Worm (Caenorhabditis elegans) whole organism, mixed stage, embryonic: ENCODE results near the gene srh-1.

Experiments used
- bed-3 ChIP-seq: fragments of 200-800 bp; sonication (Bioruptor generic); optimal IDR thresholded peaks from 3 replicates; lab custom pipeline; 2018; ENCODE audit warnings: mild to moderate bottlenecking, missing genetic modification characterization, moderate library complexity, missing compliant biosample characterization
- blmp-1 ChIP-seq: fragments of 150-350 bp; optimal IDR thresholded peaks from 2 replicates; lab custom pipeline; 2014; ENCODE audit warnings: missing biosample characterization, missing genetic modification characterization
- ceh-39 ChIP-seq: fragments of 150-350 bp; optimal IDR thresholded peaks from 2 replicates; lab custom pipeline; 2014; ENCODE audit warnings: missing biosample characterization, missing genetic modification characterization
- ceh-83 ChIP-seq: fragments of 200-800 bp; sonication (Bioruptor generic); optimal IDR thresholded peaks from 2 replicates; lab custom pipeline; 2018; ENCODE audit warnings: mild to moderate bottlenecking, missing genetic modification characterization, missing compliant biosample characterization
- ces-1 ChIP-seq: fragments of 150-350 bp; optimal IDR thresholded peaks from 2 replicates; lab custom pipeline; 2014; ENCODE audit warnings: missing biosample characterization, missing genetic modification reagents, missing genetic modification characterization
- cnd-1 ChIP-seq: fragments of 200-800 bp; sonication (Bioruptor generic); optimal IDR thresholded peaks from 2 replicates; lab custom pipeline; 2018; ENCODE audit warnings: mild to moderate bottlenecking, missing genetic modification characterization, missing compliant biosample characterization
- drap-1 ChIP-seq: fragments of 200-800 bp; sonication (Bioruptor generic); optimal IDR thresholded peaks from 3 replicates; lab custom pipeline; 2018; ENCODE audit warnings: mild to moderate bottlenecking, missing genetic modification characterization, missing compliant biosample characterization
- flh-1 ChIP-seq: fragments of 200-800 bp; sonication (Bioruptor generic); optimal IDR thresholded peaks from 2 replicates; lab custom pipeline; 2018; ENCODE audit warnings: mild to moderate bottlenecking, missing genetic modification characterization, moderate library complexity, missing compliant biosample characterization
- ham-2 ChIP-seq: fragments of 200-800 bp; sonication (Bioruptor generic); optimal IDR thresholded peaks from 2 replicates; lab custom pipeline; 2018; ENCODE audit warnings: mild to moderate bottlenecking, missing genetic modification characterization, missing compliant biosample characterization
- hlh-1 ChIP-seq: fragments of 150-350 bp; optimal IDR thresholded peaks from 2 replicates; lab custom pipeline; 2014; ENCODE audit warnings: missing biosample characterization, missing genetic modification reagents, missing genetic modification characterization
- lin-13 ChIP-seq: fragments of 150-350 bp; optimal IDR thresholded peaks from 2 replicates; lab custom pipeline; 2014; ENCODE audit warnings: missing biosample characterization, missing genetic modification characterization
- lin-32 ChIP-seq: fragments of 200-800 bp; sonication (Bioruptor generic); optimal IDR thresholded peaks from 2 replicates; lab custom pipeline; 2018; ENCODE audit warnings: mild to moderate bottlenecking, missing genetic modification characterization, missing compliant biosample characterization
- nhr-12 ChIP-seq: fragments of 150-350 bp; optimal IDR thresholded peaks from 2 replicates; lab custom pipeline; 2014; ENCODE audit warnings: missing biosample characterization, missing genetic modification characterization
- nhr-76 ChIP-seq: sonication (generic microtip); optimal IDR thresholded peaks from 2 replicates; lab custom pipeline; 2017; ENCODE audit warnings: missing biosample characterization, missing genetic modification characterization
- pha-4 ChIP-seq: fragments of 150-350 bp; optimal IDR thresholded peaks from 2 replicates; lab custom pipeline; 2018; ENCODE audit warnings: missing biosample characterization, missing genetic modification reagents, missing genetic modification characterization
- sem-2 ChIP-seq: fragments of 200-800 bp; sonication (Bioruptor generic); optimal IDR thresholded peaks from 2 replicates; lab custom pipeline; 2018; ENCODE audit warnings: mild to moderate bottlenecking, missing genetic modification characterization, missing compliant biosample characterization
- snpc-4 ChIP-seq: fragments of 150-350 bp; optimal IDR thresholded peaks from 2 replicates; lab custom pipeline; 2014; ENCODE audit warnings: missing biosample characterization, missing genetic modification characterization
- tbx-8 ChIP-seq: fragments of 200-800 bp; sonication (Bioruptor generic); optimal IDR thresholded peaks from 2 replicates; lab custom pipeline; 2018; ENCODE audit warnings: mild to moderate bottlenecking, missing genetic modification characterization, moderate library complexity, missing compliant biosample characterization
- unc-120 ChIP-seq: sonication (generic microtip); optimal IDR thresholded peaks from 2 replicates; lab custom pipeline; 2017; ENCODE audit warnings: missing genetic modification characterization, missing compliant biosample characterization; ENCODE audit not compliant: poor library complexity, severe bottlenecking
- unc-39 ChIP-seq: fragments of 150-350 bp; optimal IDR thresholded peaks from 2 replicates; lab custom pipeline; 2014; ENCODE audit warnings: missing biosample characterization, missing genetic modification characterization
- unc-62 ChIP-seq: fragments of 150-350 bp; optimal IDR thresholded peaks from 2 replicates; lab custom pipeline; 2014; ENCODE audit warnings: missing biosample characterization, missing genetic modification reagents, missing genetic modification characterization
- zip-8 ChIP-seq: fragments of 150-350 bp; optimal IDR thresholded peaks from 2 replicates; lab custom pipeline; 2014; ENCODE audit warnings: missing biosample characterization, missing genetic modification characterization

Gene srh-1

DNA sequence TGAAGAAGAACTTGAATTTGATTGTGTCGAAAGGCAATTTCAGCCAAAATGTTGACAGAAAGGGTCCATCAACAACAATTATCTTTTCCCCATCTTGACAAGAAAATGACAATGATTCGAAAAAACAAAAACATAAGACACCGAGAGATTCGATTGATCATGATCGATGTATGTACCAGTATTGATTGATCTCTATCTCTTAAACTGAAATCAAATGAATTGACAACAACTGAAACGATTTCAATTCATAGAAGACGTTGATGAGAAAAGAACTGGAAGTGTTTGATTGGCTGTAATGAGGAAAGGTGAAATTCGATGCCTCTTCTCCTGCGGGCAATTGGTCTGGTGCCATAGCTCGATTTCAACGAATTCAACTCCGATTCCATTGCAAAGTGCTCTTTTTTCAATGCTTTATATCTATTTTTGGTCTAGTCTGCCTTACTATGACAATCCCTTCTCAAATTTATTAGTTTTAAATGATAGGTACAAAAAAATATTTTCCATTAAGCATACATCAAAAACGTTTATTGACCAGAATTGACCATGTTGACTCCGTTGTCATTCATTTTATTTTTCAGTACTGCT is 47.8 kb downstream of the srh-1 start:
- TF ChIP-seq blmp-1 (tag; lab: Kevin White, UChicago) (no peak), unc-62 (GFP tag; lab: Kevin White, UChicago) (no peak), unc-120 (tag; lab: Kevin White, UChicago) (no peak), tbx-8 (GFP tag; lab: Kevin White, UChicago) (no peak), lin-13 (tag; lab: Kevin White, UChicago) (no peak), ham-2 (GFP tag; lab: Kevin White, UChicago) (no peak), cnd-1 (tag; lab: Kevin White, UChicago) (no peak), snpc-4 (tag; lab: Kevin White, UChicago) (no peak), zip-8 (tag; lab: Kevin White, UChicago) (no peak), nhr-12 (tag; lab: Kevin White, UChicago) (no peak), flh-1 (GFP tag; lab: Kevin White, UChicago) (no peak), bed-3 (GFP tag; lab: Kevin White, UChicago) (no peak), sem-2 (GFP tag; lab: Kevin White, UChicago) (no peak), unc-39 (tag; lab: Kevin White, UChicago) (no peak), hlh-1 (tag; lab: Kevin White, UChicago) (no peak), ceh-39 (tag; lab: Kevin White, UChicago) (no peak)

DNA sequence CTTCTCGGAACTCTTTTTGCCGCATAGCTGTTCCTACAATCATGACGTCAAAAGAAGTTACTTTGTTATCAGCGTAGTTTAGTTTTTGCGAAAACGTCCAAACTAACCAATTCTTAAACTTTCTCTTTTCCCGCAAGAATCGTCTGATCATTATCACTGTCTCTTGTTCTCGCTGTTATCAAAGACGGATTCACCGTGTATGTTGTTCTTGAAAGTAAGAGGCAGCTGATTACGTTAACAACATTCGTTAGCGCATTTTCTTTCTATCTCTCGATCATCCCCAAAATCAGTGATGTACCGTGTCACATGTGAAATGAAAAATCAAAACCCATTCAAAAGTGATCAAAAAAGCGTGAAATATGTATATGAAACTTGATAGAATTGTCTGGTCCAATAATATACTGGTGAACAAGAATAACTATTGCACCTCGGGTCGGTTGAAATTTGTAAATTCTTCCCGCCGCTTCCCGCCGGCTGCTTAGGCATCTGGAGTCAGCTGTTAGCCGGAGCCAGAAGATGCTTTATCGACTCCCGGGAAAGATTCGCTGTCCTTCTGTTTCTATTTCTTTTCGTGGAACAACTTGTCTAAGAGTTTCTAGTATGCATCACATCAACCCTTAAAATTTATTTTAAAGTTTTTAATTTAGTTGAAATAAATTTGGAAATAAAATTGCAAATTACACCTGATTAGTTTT is 49.0 kb downstream of the srh-1 start:
- TF ChIP-seq hlh-1 (tag; lab: Kevin White, UChicago) (peak; percentile 97), unc-62 (GFP tag; lab: Kevin White, UChicago) (no peak), pha-4 (tag; lab: Kevin White, UChicago) (no peak), unc-120 (tag; lab: Kevin White, UChicago) (peak; percentile 11), ceh-83 (GFP tag; lab: Kevin White, UChicago) (no peak), blmp-1 (tag; lab: Kevin White, UChicago) (peak; percentile 41)

DNA sequence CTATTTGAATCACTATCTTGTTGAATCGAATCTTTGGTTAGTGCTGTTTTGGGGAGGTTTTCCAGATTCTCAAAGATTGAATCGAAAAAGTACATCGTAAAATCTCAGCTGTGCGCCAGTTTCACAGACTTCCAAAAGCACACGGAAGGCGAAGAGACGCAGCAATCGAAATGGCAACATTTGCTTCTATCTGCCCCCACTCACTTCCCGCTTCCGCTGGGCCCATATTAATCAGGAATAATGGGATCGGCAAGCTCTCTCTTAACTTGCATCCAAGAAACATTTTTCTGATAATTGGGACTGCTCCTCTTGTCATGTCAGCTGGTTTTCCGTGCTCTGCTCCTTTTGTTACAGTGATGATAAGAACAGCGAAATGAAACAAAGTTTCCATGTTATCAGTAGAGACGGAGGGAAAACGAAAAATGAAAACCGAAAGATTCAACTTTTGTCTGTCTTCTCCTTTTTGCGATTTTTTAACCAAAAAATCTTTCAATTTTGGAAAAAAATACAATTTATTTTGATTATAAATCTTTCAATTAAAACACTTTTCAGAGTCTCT is 49.9 kb downstream of the srh-1 start:
- TF ChIP-seq ham-2 (GFP tag; lab: Kevin White, UChicago) (no peak), lin-32 (no peak), unc-120 (tag; lab: Kevin White, UChicago) (peak; percentile 78), nhr-76 (tag; lab: Kevin White, UChicago) (no peak), hlh-1 (tag; lab: Kevin White, UChicago) (peak; percentile 80), lin-13 (tag; lab: Kevin White, UChicago) (no peak), zip-8 (tag; lab: Kevin White, UChicago) (no peak), blmp-1 (tag; lab: Kevin White, UChicago) (no peak)

ce11 chrV:11536667-11537066 is 51.0 kb downstream of the srh-1 start:
- TF ChIP-seq ces-1 (GFP tag; lab: Kevin White, UChicago) (peak; percentile 5), drap-1 (GFP tag; lab: Kevin White, UChicago) (no peak)
